Fruit fly (Drosophila melanogaster): ENCODE data around the gene hth.

Gene hth

dm6 chr3R:10655968-10656367 lies 16.6 kb upstream of the hth start:
- no peak for TF ChIP-seq dati (GFP tag; IDR thresholded peaks at IDR 0.05)
- no peak for TF ChIP-seq Oli (tag; optimal IDR thresholded peaks at IDR 0.05)
- peak; percentile 53 for TF ChIP-seq CG6689 (GFP tag; IDR thresholded peaks at IDR 0.05)
- TF ChIP-seq CG4617 (GFP tag; optimal IDR thresholded peaks at IDR 0.05; ENCODE audit: borderline replicate concordance): no peak
- TF ChIP-seq twi (tag; optimal IDR thresholded peaks at IDR 0.05): no peak
- no peak for TF ChIP-seq CG17359 (tag; optimal IDR thresholded peaks at IDR 0.05)
- no peak for TF ChIP-seq pho (GFP tag; optimal IDR thresholded peaks at IDR 0.05)
- no peak for TF ChIP-seq gt (GFP tag; IDR thresholded peaks at IDR 0.05)
- no peak for TF ChIP-seq CG11093 (GFP tag; IDR thresholded peaks at IDR 0.05)
- no peak for TF ChIP-seq CG31441 (GFP tag; IDR thresholded peaks at IDR 0.05)
- peak; percentile 7 for TF ChIP-seq CG30431 (GFP tag; optimal IDR thresholded peaks at IDR 0.05)
- no peak for TF ChIP-seq kay (GFP tag; optimal IDR thresholded peaks at IDR 0.05)
- no peak for TF ChIP-seq CG9215 (GFP tag; IDR thresholded peaks at IDR 0.05)
- TF ChIP-seq cwo (GFP tag; optimal IDR thresholded peaks at IDR 0.05): no peak
- TF ChIP-seq cas (GFP tag; IDR thresholded peaks at IDR 0.05): no peak
- TF ChIP-seq gem (tag; optimal IDR thresholded peaks at IDR 0.05): peak; percentile 69
- TF ChIP-seq D19A (tag; optimal IDR thresholded peaks at IDR 0.05): peak; percentile 5
- TF ChIP-seq CG6175 (GFP tag; IDR thresholded peaks at IDR 0.05): no peak
- TF ChIP-seq Taf1 (GFP tag; IDR thresholded peaks at IDR 0.05): no peak
- no peak for TF ChIP-seq CG1024 (GFP tag; IDR thresholded peaks at IDR 0.05)
- peak; percentile 50; the same call in 1 of the 2 replicates for TF ChIP-seq CG32772 (GFP tag; IDR thresholded peaks at IDR 0.05)
- no peak for TF ChIP-seq E2f2 (GFP tag; IDR thresholded peaks at IDR 0.05)
- no peak for TF ChIP-seq CG10462 (GFP tag; optimal IDR thresholded peaks at IDR 0.05)
- no peak for TF ChIP-seq danr (GFP tag; IDR thresholded peaks at IDR 0.05)
- no peak for TF ChIP-seq mld (GFP tag; IDR thresholded peaks at IDR 0.05; ENCODE audit: partially characterized antibody)
- no peak for TF ChIP-seq NFAT (GFP tag; IDR thresholded peaks at IDR 0.05)
- TF ChIP-seq NC2α (GFP tag; optimal IDR thresholded peaks at IDR 0.05): no peak
- TF ChIP-seq vfl (GFP tag; optimal IDR thresholded peaks at IDR 0.05): no peak
- no peak for TF ChIP-seq ci (GFP tag; IDR thresholded peaks at IDR 0.05)
- TF ChIP-seq Hmr (GFP tag; optimal IDR thresholded peaks at IDR 0.05): no peak
- no peak for TF ChIP-seq Scr (GFP tag; IDR thresholded peaks at IDR 0.05; ENCODE audit: partially characterized antibody)
- no peak for TF ChIP-seq Camta (GFP tag; optimal IDR thresholded peaks at IDR 0.05)
- TF ChIP-seq corto (GFP tag; optimal IDR thresholded peaks at IDR 0.05): no peak
- TF ChIP-seq Blimp-1 (GFP tag; optimal IDR thresholded peaks at IDR 0.05): peak; percentile 42
- TF ChIP-seq ro (GFP tag; IDR thresholded peaks at IDR 0.05): no peak
- TF ChIP-seq CG9437 (GFP tag; optimal IDR thresholded peaks at IDR 0.05): no peak
- no peak for TF ChIP-seq abd-A (tag; optimal IDR thresholded peaks at IDR 0.05)
- no peak for TF ChIP-seq repo (GFP tag; optimal IDR thresholded peaks at IDR 0.05)
- TF ChIP-seq CG1792 (GFP tag; optimal IDR thresholded peaks at IDR 0.05): no peak
- TF ChIP-seq wdn (GFP tag; IDR thresholded peaks at IDR 0.05): no peak
- TF ChIP-seq CG1832 (GFP tag; optimal IDR thresholded peaks at IDR 0.05): no peak
- no peak for TF ChIP-seq Atf3 (GFP tag; optimal IDR thresholded peaks at IDR 0.05)
- TF ChIP-seq Chrac-16 (GFP tag; optimal IDR thresholded peaks at IDR 0.05): no peak
- TF ChIP-seq CG2889 (GFP tag; IDR thresholded peaks at IDR 0.05): no peak
- TF ChIP-seq pros (GFP tag; optimal IDR thresholded peaks at IDR 0.05): no peak
- no peak for TF ChIP-seq fru (optimal IDR thresholded peaks at IDR 0.05)
- TF ChIP-seq Ada2b (GFP tag; IDR thresholded peaks at IDR 0.05): peak; percentile 37; the same call in 1 of the 2 replicates
- TF ChIP-seq CG15601 (tag; optimal IDR thresholded peaks at IDR 0.05): peak; percentile 6
- TF ChIP-seq Asciz (GFP tag; optimal IDR thresholded peaks at IDR 0.05): no peak
- no peak for TF ChIP-seq fd3F (GFP tag; optimal IDR thresholded peaks at IDR 0.05)
- no peak for TF ChIP-seq CG30403 (GFP tag; optimal IDR thresholded peaks at IDR 0.05)
- TF ChIP-seq nau (GFP tag; optimal IDR thresholded peaks at IDR 0.05): no peak
- TF ChIP-seq chn (GFP tag; optimal IDR thresholded peaks at IDR 0.05): peak; percentile 7

Data from whole organism, embryonic.